Fruit fly (Drosophila melanogaster) whole organism, embryonic: ENCODE measurements around the gene Hmr.

Experiments used
- Antp ChIP-seq: fragments of 200-800 bp; sonication (Bioruptor generic); optimal IDR thresholded peaks from 3 replicates; lab custom pipeline; 2016; ENCODE audit warnings: missing biosample characterization, missing genetic modification characterization
- CG10274 ChIP-seq: fragments of 200-800 bp; sonication (Bioruptor generic); optimal IDR thresholded peaks from 3 replicates; lab custom pipeline; 2017; ENCODE audit warnings: missing biosample characterization, mild to moderate bottlenecking, missing genetic modification characterization
- CG10321 ChIP-seq: fragments of 200-800 bp; sonication (Bioruptor generic); IDR thresholded peaks from 2 replicates; pipeline ENCODE4 v1.3.6; 2022; ENCODE audit warnings: missing biosample characterization, missing genetic modification characterization
- CG11093 ChIP-seq: fragments of 200-800 bp; sonication (Bioruptor generic); IDR thresholded peaks from 3 replicates; pipeline ENCODE4 v1.3.6; 2022; ENCODE audit warnings: missing biosample characterization, missing genetic modification characterization
- CG12071 ChIP-seq: fragments of 200-800 bp; sonication (Bioruptor generic); optimal IDR thresholded peaks from 3 replicates; lab custom pipeline; 2018; ENCODE audit warnings: missing biosample characterization, mild to moderate bottlenecking, missing genetic modification characterization
- CG12155 ChIP-seq: fragments of 200-800 bp; sonication (Bioruptor generic); optimal IDR thresholded peaks from 3 replicates; lab custom pipeline; 2016; ENCODE audit warnings: missing biosample characterization, missing genetic modification characterization
- CG12236 ChIP-seq: fragments of 200-800 bp; sonication (Bioruptor generic); optimal IDR thresholded peaks from 2 replicates; lab custom pipeline; 2016; ENCODE audit warnings: missing biosample characterization, missing genetic modification characterization
- CG12744 ChIP-seq: fragments of 200-800 bp; sonication (Bioruptor generic); optimal IDR thresholded peaks from 2 replicates; lab custom pipeline; 2016; ENCODE audit warnings: missing biosample characterization, missing genetic modification characterization
- CG14710 ChIP-seq: fragments of 200-800 bp; sonication (Bioruptor generic); optimal IDR thresholded peaks from 3 replicates; lab custom pipeline; 2019; ENCODE audit warnings: missing biosample characterization, mild to moderate bottlenecking, missing genetic modification characterization, moderate library complexity
- CG15696 ChIP-seq: fragments of 200-800 bp; sonication (Bioruptor generic); optimal IDR thresholded peaks from 2 replicates; lab custom pipeline; 2019; ENCODE audit warnings: missing biosample characterization, mild to moderate bottlenecking, missing genetic modification characterization, moderate library complexity
- CG17612 ChIP-seq: fragments of 200-800 bp; sonication (Bioruptor generic); IDR thresholded peaks from 2 replicates; pipeline ENCODE4 v1.3.6; 2022; ENCODE audit warnings: missing biosample characterization, missing genetic modification characterization
- CG18619 ChIP-seq: fragments of 200-800 bp; sonication (Bioruptor generic); optimal IDR thresholded peaks from 3 replicates; lab custom pipeline; 2017; ENCODE audit warnings: missing biosample characterization, mild to moderate bottlenecking, missing genetic modification characterization
- CG31388 ChIP-seq: fragments of 200-800 bp; sonication (Bioruptor generic); optimal IDR thresholded peaks from 2 replicates; lab custom pipeline; 2016; ENCODE audit warnings: missing biosample characterization, missing genetic modification characterization
- CG32767 ChIP-seq: fragments of 200-800 bp; sonication (Bioruptor generic); IDR thresholded peaks from 2 replicates; pipeline ENCODE4 v1.3.6; 2022; ENCODE audit warnings: missing biosample characterization, missing genetic modification characterization
- CG3407 ChIP-seq: fragments of 200-800 bp; sonication (Bioruptor generic); optimal IDR thresholded peaks from 2 replicates; lab custom pipeline; 2018; ENCODE audit warnings: missing biosample characterization, mild to moderate bottlenecking, missing genetic modification characterization
- CG3726 ChIP-seq: fragments of 200-800 bp; sonication (Bioruptor generic); IDR thresholded peaks from 3 replicates; pipeline ENCODE4, ENCODE4 v1.3.6; 2022; ENCODE audit warnings: missing biosample characterization, missing genetic modification characterization
- CG4282 ChIP-seq: fragments of 200-800 bp; sonication (Bioruptor generic); optimal IDR thresholded peaks from 2 replicates; lab custom pipeline; 2016; ENCODE audit warnings: missing biosample characterization, missing genetic modification characterization
- CG5180 ChIP-seq: fragments of 200-800 bp; sonication (Bioruptor generic); optimal IDR thresholded peaks from 3 replicates; lab custom pipeline; 2017; ENCODE audit warnings: missing biosample characterization, missing genetic modification characterization, mild to moderate bottlenecking, moderate library complexity, missing genetic modification reagents
- CG6254 ChIP-seq: fragments of 200-800 bp; sonication (Bioruptor generic); optimal IDR thresholded peaks from 3 replicates; lab custom pipeline; 2017; ENCODE audit warnings: mild to moderate bottlenecking, missing biosample characterization, missing genetic modification reagents, missing genetic modification characterization
- CG6791 ChIP-seq: fragments of 200-800 bp; sonication (Bioruptor generic); IDR thresholded peaks from 3 replicates; pipeline ENCODE4 v1.3.6; 2022; ENCODE audit warnings: missing biosample characterization, missing genetic modification characterization; ENCODE audit not compliant: partially characterized antibody
- CG7987 ChIP-seq: fragments of 200-800 bp; sonication (Bioruptor generic); optimal IDR thresholded peaks from 2 replicates; lab custom pipeline; 2018; ENCODE audit warnings: missing biosample characterization, mild to moderate bottlenecking, missing genetic modification characterization, moderate library complexity
- CoRest ChIP-seq: fragments of 200-800 bp; sonication (Bioruptor generic); optimal IDR thresholded peaks from 3 replicates; lab custom pipeline; 2018; ENCODE audit warnings: missing biosample characterization, mild to moderate bottlenecking, missing genetic modification characterization, moderate library complexity
- Dad ChIP-seq: fragments of 200-800 bp; sonication (Bioruptor generic); optimal IDR thresholded peaks from 3 replicates; lab custom pipeline; 2016; ENCODE audit warnings: missing biosample characterization, missing genetic modification characterization
- Dip3 ChIP-seq: fragments of 200-800 bp; sonication (Bioruptor generic); optimal IDR thresholded peaks from 3 replicates; lab custom pipeline; 2016; ENCODE audit warnings: missing biosample characterization, missing genetic modification characterization
- Gsc ChIP-seq: fragments of 200-800 bp; sonication (Bioruptor generic); IDR thresholded peaks from 2 replicates; pipeline ENCODE4 v1.3.6; 2022; ENCODE audit warnings: missing biosample characterization, missing genetic modification characterization
- HLH3B ChIP-seq: fragments of 200-800 bp; sonication (Bioruptor generic); IDR thresholded peaks from 2 replicates; pipeline ENCODE4 v1.3.6; 2022; ENCODE audit warnings: missing biosample characterization, missing genetic modification characterization
- Hr78 ChIP-seq, 2 experiments: fragments of 200-800 bp in 1 of 2; fragments of >200 bp in 1 of 2; sonication (Bioruptor generic) in 1 of 2; optimal IDR thresholded peaks; 2 replicates each; lab custom pipeline; 2017 to 2019; ENCODE audit warnings: missing biosample characterization in 2 of 2, missing genetic modification characterization in 2 of 2, mild to moderate bottlenecking in 1 of 2, moderate library complexity in 1 of 2
- Mes4 ChIP-seq: fragments of 200-800 bp; sonication (Bioruptor generic); optimal IDR thresholded peaks from 2 replicates; lab custom pipeline; 2016; ENCODE audit warnings: missing biosample characterization, missing genetic modification characterization
- Mrtf ChIP-seq: fragments of 200-800 bp; sonication (Bioruptor generic); IDR thresholded peaks from 3 replicates; pipeline ENCODE4 v1.3.6; 2022; ENCODE audit warnings: missing biosample characterization, missing genetic modification characterization
- NK7.1 ChIP-seq: fragments of 200-800 bp; sonication (Bioruptor generic); optimal IDR thresholded peaks from 3 replicates; lab custom pipeline; 2016; ENCODE audit warnings: missing biosample characterization, missing genetic modification characterization
- Opbp ChIP-seq: fragments of 200-800 bp; sonication (Bioruptor generic); IDR thresholded peaks from 3 replicates; pipeline ENCODE4 v1.3.6; 2022; ENCODE audit warnings: missing biosample characterization, missing genetic modification characterization; ENCODE audit not compliant: partially characterized antibody
- amos ChIP-seq: fragments of 200-800 bp; sonication (Bioruptor generic); IDR thresholded peaks from 2 replicates; pipeline ENCODE4 v1.3.6; 2022; ENCODE audit warnings: missing biosample characterization, missing genetic modification characterization; ENCODE audit not compliant: partially characterized antibody
- chinmo ChIP-seq: fragments of 200-800 bp; sonication (Bioruptor generic); IDR thresholded peaks from 4 replicates; pipeline ENCODE4 v1.3.6; 2022; ENCODE audit warnings: missing biosample characterization, missing genetic modification characterization; ENCODE audit not compliant: partially characterized antibody
- chm ChIP-seq: fragments of 200-800 bp; sonication (Bioruptor generic); IDR thresholded peaks from 2 replicates; pipeline ENCODE4 v1.3.6; 2022; ENCODE audit warnings: missing biosample characterization, missing genetic modification characterization
- dm ChIP-seq: fragments of 200-800 bp; sonication (Bioruptor generic); optimal IDR thresholded peaks from 3 replicates; lab custom pipeline; 2016; ENCODE audit warnings: missing biosample characterization, missing genetic modification characterization
- klu ChIP-seq: fragments of 200-800 bp; sonication (Bioruptor generic); IDR thresholded peaks from 2 replicates; pipeline ENCODE4 v1.3.6; 2022; ENCODE audit warnings: missing biosample characterization, missing genetic modification characterization
- kni ChIP-seq: fragments of 200-800 bp; sonication (Bioruptor generic); optimal IDR thresholded peaks from 3 replicates; lab custom pipeline; 2017; ENCODE audit warnings: mild to moderate bottlenecking, missing biosample characterization, missing genetic modification reagents, missing genetic modification characterization
- odd ChIP-seq: fragments of 200-800 bp; sonication (Bioruptor generic); optimal IDR thresholded peaks from 2 replicates; lab custom pipeline; 2017; ENCODE audit warnings: missing biosample characterization, mild to moderate bottlenecking, missing genetic modification characterization
- onecut ChIP-seq: fragments of 200-800 bp; sonication (Bioruptor generic); IDR thresholded peaks from 2 replicates; pipeline ENCODE4 v1.3.6; 2022; ENCODE audit warnings: missing biosample characterization, missing genetic modification characterization
- org-1 ChIP-seq: fragments of 200-800 bp; sonication (Bioruptor generic); optimal IDR thresholded peaks from 2 replicates; lab custom pipeline; 2017; ENCODE audit warnings: missing biosample characterization, missing genetic modification characterization
- pho ChIP-seq: fragments of 200-800 bp; sonication (Bioruptor generic); optimal IDR thresholded peaks from 2 replicates; lab custom pipeline; 2016; ENCODE audit warnings: missing biosample characterization, missing genetic modification characterization
- prd ChIP-seq, 3 experiments: fragments of >200 bp in 2 of 3; fragments of 200-800 bp in 1 of 3; sonication (Bioruptor generic) in 1 of 3; optimal IDR thresholded peaks in 2 of 3; IDR thresholded peaks in 1 of 3; 2 replicates in 2 of 3; 3 replicates in 1 of 3; pipeline versions ENCODE4 v1.3.6 to Lab custom; 2017 to 2022; ENCODE audit warnings: missing biosample characterization in 1 of 3, missing genetic modification characterization in 1 of 3
- pros ChIP-seq: fragments of 200-800 bp; sonication (Bioruptor generic); optimal IDR thresholded peaks from 3 replicates; lab custom pipeline; 2019; ENCODE audit warnings: missing biosample characterization, mild to moderate bottlenecking, missing genetic modification characterization, moderate library complexity
- pzg ChIP-seq: fragments of 200-800 bp; sonication (Bioruptor generic); optimal IDR thresholded peaks from 3 replicates; lab custom pipeline; 2018; ENCODE audit warnings: missing biosample characterization, mild to moderate bottlenecking, missing genetic modification characterization, moderate library complexity
- sens-2 ChIP-seq: fragments of 200-800 bp; sonication (Bioruptor generic); IDR thresholded peaks from 2 replicates; pipeline ENCODE4 v1.3.6; 2022; ENCODE audit warnings: missing biosample characterization, missing genetic modification characterization
- seq ChIP-seq: fragments of 200-800 bp; sonication (Bioruptor generic); IDR thresholded peaks from 2 replicates; pipeline ENCODE4 v1.3.6; 2022; ENCODE audit warnings: missing biosample characterization, missing genetic modification characterization
- sob ChIP-seq: fragments of 200-800 bp; sonication (Bioruptor generic); IDR thresholded peaks from 2 replicates; pipeline ENCODE4 v1.3.6; 2022; ENCODE audit warnings: missing biosample characterization, missing genetic modification characterization
- sug ChIP-seq: fragments of 200-800 bp; optimal IDR thresholded peaks from 2 replicates; lab custom pipeline; 2019; ENCODE audit warnings: missing biosample characterization, mild to moderate bottlenecking, missing genetic modification characterization, moderate library complexity
- twi ChIP-seq: fragments of 200-800 bp; optimal IDR thresholded peaks from 2 replicates; lab custom pipeline; 2019; ENCODE audit warnings: missing biosample characterization, mild to moderate bottlenecking, missing genetic modification characterization, moderate library complexity
- zen ChIP-seq: fragments of 200-800 bp; sonication (Bioruptor generic); optimal IDR thresholded peaks from 3 replicates; lab custom pipeline; 2018; ENCODE audit warnings: missing biosample characterization, mild to moderate bottlenecking, missing genetic modification characterization, moderate library complexity

Gene Hmr

DNA sequence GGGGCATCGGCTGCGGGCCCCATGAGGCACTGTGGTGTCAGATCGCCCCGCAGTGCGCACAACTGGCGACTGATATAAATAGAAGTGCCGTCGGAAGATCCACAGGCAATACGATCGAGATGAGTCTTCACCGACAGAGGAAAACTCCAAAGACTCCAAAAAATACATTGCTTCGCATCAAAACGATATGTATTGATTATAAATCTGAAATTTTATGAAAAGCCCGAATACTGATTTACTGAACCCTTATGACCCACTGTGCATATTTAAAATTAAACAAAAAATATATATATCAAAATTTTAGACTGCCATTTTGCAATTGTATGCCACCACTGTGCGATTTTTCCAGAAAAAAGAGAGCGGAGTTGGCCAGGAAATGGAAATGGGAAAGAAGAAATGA, 38.2 kb downstream of the Hmr start (continued):
- TF ChIP-seq CG15696 (tag; lab: Kevin White, UChicago) (no peak), org-1 (GFP tag; lab: Kevin White, UChicago) (no peak), dm (no peak), pho (no peak), Mrtf (GFP tag; lab: Robert Waterston, UW) (no peak), CoRest (tag; lab: Kevin White, UChicago) (peak; percentile 25), amos (no peak), chm (GFP tag; lab: Robert Waterston, UW) (no peak), Dad (GFP tag; lab: Kevin White, UChicago) (no peak), CG17612 (GFP tag; lab: Robert Waterston, UW) (no peak), Mes4 (no peak), zen (tag; lab: Kevin White, UChicago) (no peak), CG10321 (GFP tag; lab: Robert Waterston, UW) (no peak), sob (GFP tag; lab: Robert Waterston, UW) (0 out of 2 replicates have a peak, but pooled peaks have one; percentile 39), pzg (GFP tag; lab: Kevin White, UChicago) (no peak), odd (GFP tag; lab: Kevin White, UChicago) (no peak), twi (tag; lab: Kevin White, UChicago) (no peak), Gsc (GFP tag; lab: Robert Waterston, UW) (no peak), CG5180 (GFP tag; lab: Kevin White, UChicago) (no peak), sug (tag; lab: Kevin White, UChicago) (no peak), Antp (GFP tag; lab: Kevin White, UChicago) (no peak), Opbp (GFP tag; lab: Robert Waterston, UW) (no peak), CG32767 (no peak), CG12071 (no peak), CG18619 (GFP tag; lab: Kevin White, UChicago) (peak; percentile 20), CG31388 (no peak), NK7.1 (GFP tag; lab: Kevin White, UChicago) (no peak), CG10274 (no peak), Dip3 (GFP tag; lab: Kevin White, UChicago) (no peak), CG6791 (GFP tag; lab: Robert Waterston, UW) (no peak), CG12155 (GFP tag; lab: Kevin White, UChicago) (no peak), onecut (GFP tag; lab: Robert Waterston, UW) (0 out of 2 replicates have a peak, but pooled peaks have one; percentile 26), CG12744 (GFP tag; lab: Kevin White, UChicago) (no peak), pros (GFP tag; lab: Kevin White, UChicago) (no peak), HLH3B (peak; percentile 52; the same call in 1 of the 2 replicates), seq (GFP tag; lab: Robert Waterston, UW) (peak; percentile 46; the same call in 1 of the 2 replicates), klu (GFP tag; lab: Robert Waterston, UW) (no peak), CG4282 (GFP tag; lab: Kevin White, UChicago) (no peak), CG3726 (GFP tag; lab: Robert Waterston, UW) (no peak), CG7987 (GFP tag; lab: Kevin White, UChicago) (no peak), CG12236 (GFP tag; lab: Kevin White, UChicago) (no peak), prd (optimal IDR thresholded peaks at IDR 0.05; lab: Kevin White, UChicago) (no peak), prd (GFP tag; IDR thresholded peaks at IDR 0.05; lab: Robert Waterston, UW) (peak; percentile 60), CG6254 (GFP tag; lab: Kevin White, UChicago) (peak; percentile 32), CG3407 (GFP tag; lab: Kevin White, UChicago) (peak; percentile 6), CG14710 (peak; percentile 39), kni (GFP tag; lab: Kevin White, UChicago) (no peak), Hr78 (GFP tag; optimal IDR thresholded peaks at IDR 0.05; lab: Kevin White, UChicago) (peak in 1 of 2 experiments; percentile 7), CG11093 (GFP tag; lab: Robert Waterston, UW) (peak; percentile 46; the same call in 1 of the 3 replicates), sens-2 (GFP tag; lab: Robert Waterston, UW) (peak; percentile 12; the same call in 1 of the 2 replicates), chinmo (no peak)
